Fruit fly (Drosophila melanogaster) whole organism, adult: ENCODE measurements around the gene Targ1.

ENCODE experiments used
- CG11617 ChIP-seq: fragments of 200-800 bp; sonication (Bioruptor generic); optimal IDR thresholded peaks from 2 replicates; lab custom pipeline; 2017; ENCODE audit warnings: mild to moderate bottlenecking, missing biosample characterization, missing genetic modification reagents, missing genetic modification characterization
- Mnt ChIP-seq: fragments of 200-800 bp; sonication (Bioruptor generic); optimal IDR thresholded peaks from 2 replicates; lab custom pipeline; 2016; ENCODE audit warnings: missing biosample characterization, mild to moderate bottlenecking, missing genetic modification characterization
- bab1 ChIP-seq: fragments of 200-800 bp; sonication (Bioruptor generic); optimal IDR thresholded peaks from 3 replicates; lab custom pipeline; 2019; ENCODE audit warnings: missing biosample characterization, mild to moderate bottlenecking, missing genetic modification characterization, moderate library complexity

DNA sequence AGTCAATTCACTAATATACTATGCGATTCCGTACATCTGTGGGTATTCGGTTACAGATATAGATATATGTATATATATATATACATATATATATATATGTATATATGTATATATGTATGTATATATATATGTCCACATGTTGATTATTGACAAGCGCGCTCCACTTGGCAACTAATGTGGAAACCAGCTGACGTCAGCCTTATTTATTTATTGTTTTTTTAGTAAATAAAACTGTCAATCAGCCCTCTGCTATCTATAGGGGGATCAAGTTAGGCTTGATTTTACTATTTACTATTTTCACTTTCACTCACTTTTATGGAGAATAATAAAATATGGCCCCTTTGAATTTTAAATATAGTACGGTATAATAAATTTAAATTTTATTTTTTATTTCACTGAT lies 27.7 kb downstream of the Targ1 start:
- TF ChIP-seq bab1, result no peak
- no peak for TF ChIP-seq CG11617 (GFP tag; lab: Kevin White, UChicago)
- no peak for TF ChIP-seq Mnt
